Worm (Caenorhabditis elegans) whole organism, dauer: ENCODE data around the gene W10C4.1.

Experiments used
- unc-62 ChIP-seq: sonication (generic microtip); optimal IDR thresholded peaks from 2 replicates; lab custom pipeline; 2017; ENCODE audit warnings: missing biosample characterization, missing genetic modification reagents, missing genetic modification characterization

The W10C4.1 gene

DNA sequence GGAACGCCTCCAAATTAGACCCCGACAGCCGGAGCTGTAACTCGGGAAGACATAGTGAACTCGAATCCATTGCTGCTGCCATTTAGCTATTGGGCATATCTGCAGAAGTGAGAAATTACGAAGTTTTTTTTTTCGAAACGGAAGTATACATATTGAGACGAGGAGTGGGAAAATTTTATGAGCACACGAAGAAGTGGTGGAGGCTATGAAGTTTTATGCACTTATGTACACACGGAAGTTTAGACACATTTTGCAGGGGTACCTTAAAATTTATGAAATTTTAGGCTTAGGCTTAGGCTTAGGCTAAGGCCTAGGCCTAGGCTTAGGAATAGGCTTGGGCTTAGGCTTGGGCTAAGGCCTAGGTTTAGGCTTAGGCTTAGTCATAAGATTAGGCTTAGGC, at the start of gene W10C4.1:
Gene W10C4.1 (minus strand): TSS at position 101 of the 400 bp plus-strand sequence.
- no peak for TF ChIP-seq unc-62 (GFP tag; lab: Kevin White, UChicago)

DNA sequence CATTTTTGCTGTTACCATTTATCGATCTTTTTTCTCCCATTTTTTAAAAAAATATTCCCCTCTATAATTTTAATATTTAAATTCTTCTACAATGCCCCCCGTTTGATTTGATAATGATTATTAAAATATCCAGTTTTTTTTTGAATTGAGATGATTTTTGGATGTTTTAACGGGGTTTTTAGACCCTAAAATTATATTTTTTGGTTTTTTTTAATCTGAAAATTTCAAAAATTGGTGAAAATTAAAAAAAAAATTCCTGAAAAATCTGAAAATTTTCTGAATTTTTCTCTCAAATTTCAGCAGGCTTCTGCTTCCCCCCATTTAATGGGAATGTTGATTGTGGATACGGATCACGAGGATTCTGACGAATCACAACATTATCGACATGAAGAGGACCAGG, 47.3 kb upstream of the W10C4.1 start, which contains the start of gene Y50D7A.3:
Gene Y50D7A.3 (plus strand): TSS at position 301 of the 400 bp plus-strand sequence.
- TF ChIP-seq unc-62 (GFP tag; lab: Kevin White, UChicago) = no peak

DNA sequence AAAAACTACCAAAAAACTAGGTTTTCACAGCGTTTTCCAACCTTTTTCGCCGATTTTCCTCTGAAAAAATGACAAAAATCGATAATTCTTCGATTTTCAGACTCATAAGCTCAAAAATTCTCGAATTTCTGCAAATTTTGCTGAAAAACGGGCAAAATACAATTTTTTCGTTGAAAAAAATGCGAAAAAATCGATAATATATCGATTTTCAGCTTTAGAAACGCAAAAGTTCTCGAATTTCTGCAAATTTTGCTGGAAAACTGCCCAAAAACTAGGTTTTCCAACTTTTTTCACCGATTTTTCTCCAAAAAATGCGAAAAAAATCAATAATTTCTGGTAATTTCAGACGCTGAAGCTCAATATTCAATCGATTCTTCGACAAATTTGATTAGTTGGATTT, 44.5 kb upstream of the W10C4.1 start:
- no peak for TF ChIP-seq unc-62 (GFP tag; lab: Kevin White, UChicago)

DNA sequence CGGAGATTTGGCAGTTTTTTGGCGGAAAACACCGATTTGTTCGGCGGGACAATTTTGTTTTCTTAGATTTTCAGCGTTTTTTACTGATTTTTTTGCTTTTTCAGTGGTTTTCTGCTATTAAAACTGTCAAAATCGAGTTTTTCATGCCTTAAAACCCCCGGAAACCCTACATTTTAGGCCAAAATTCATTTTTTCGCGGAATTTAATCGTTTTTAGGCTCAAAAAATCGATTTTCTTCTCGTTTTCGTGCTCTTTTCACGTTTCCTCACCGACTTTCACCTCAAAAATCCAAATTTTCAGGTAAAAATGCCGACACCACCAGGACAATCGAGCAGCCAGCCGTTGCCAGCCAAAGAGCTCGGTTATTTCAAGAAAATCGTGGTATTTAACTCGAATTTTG, 28.6 kb upstream of the W10C4.1 start, which contains the start of gene hpo-29:
Gene hpo-29 (plus strand): TSS at position 301 of the 400 bp plus-strand sequence.
- no peak for TF ChIP-seq unc-62 (GFP tag; lab: Kevin White, UChicago)

DNA sequence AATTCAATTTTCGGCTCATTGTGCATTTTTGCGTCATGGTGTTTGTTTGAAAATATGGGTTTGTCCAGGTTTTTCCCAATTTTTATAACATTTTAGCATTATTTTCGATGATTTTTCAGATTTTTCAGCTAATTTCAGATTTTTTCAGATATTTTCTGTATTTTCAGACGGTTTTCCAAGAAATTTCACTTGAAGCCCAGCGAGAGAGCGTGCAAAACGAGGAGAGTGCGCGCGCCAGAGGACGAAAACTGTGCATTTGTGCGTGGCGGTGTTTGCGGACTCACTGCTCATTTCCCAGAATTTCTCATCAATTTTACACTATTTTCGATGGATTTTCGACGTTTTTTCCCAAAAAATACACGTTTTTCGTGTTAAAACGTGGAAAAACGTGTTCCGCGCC, 28.2 kb upstream of the W10C4.1 start:
- no peak for TF ChIP-seq unc-62 (GFP tag; lab: Kevin White, UChicago)

DNA sequence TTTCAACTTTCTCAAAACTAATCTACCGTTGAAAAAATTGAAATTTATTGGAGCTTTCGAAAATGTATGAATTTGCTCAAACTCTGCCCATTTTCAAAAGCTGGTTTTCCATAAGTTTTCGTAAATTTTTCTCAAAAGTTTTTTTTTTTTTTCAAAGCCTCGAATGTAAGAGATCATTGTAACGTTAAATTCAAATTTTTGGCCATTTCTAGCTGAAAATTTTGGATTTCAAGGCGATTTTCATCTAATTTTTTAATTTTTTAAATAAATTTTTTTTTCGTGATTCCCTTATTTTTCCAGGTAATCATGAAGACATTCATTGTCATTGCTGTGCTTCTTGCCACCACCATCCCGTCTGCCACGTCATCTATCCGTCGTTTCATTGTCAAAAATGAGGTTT, 23.2 kb upstream of the W10C4.1 start, which contains the start of gene hpo-38:
Gene hpo-38 (plus strand): TSS at position 301 of the 400 bp plus-strand sequence.
- TF ChIP-seq unc-62 (GFP tag; lab: Kevin White, UChicago) = no peak

DNA sequence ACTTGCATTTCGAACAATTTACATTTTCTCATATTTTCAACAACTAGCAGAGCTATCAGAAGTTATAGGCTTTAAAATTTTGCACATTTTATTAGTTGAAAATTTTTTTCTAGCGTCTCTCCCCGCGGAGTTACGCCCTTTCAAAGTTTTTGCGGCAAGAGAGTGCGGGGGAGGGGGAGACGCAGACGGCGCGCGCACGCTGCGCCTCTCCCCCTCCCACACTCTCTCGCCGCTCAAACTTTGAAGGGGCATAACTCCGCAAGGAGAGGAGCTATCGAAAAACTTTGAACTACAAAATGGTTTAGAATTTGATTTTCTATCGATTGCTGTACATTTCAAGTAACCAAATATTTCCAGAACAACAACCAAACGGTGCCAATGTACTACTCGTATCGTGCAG, 20.1 kb upstream of the W10C4.1 start:
- TF ChIP-seq unc-62 (GFP tag; lab: Kevin White, UChicago) = no peak

DNA sequence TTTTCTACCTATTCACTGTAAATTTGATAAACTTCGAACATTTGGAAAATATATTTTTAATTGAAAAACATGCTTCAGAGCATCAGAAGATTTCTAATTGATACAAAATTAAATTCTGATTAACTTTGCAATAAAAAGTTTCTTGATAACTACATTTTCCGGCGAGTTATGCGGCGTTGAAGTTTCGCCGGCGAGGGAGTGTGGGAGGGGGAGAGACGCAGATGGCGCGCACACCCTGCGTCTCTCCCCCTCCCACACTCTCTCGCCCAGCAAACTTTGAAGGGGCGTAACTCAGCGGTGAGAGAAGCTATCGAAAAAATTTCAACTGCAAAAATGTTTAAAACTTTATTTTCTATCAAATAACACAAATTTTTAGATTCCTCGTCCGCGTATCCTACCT, 15.6 kb upstream of the W10C4.1 start:
- no peak for TF ChIP-seq unc-62 (GFP tag; lab: Kevin White, UChicago)

DNA sequence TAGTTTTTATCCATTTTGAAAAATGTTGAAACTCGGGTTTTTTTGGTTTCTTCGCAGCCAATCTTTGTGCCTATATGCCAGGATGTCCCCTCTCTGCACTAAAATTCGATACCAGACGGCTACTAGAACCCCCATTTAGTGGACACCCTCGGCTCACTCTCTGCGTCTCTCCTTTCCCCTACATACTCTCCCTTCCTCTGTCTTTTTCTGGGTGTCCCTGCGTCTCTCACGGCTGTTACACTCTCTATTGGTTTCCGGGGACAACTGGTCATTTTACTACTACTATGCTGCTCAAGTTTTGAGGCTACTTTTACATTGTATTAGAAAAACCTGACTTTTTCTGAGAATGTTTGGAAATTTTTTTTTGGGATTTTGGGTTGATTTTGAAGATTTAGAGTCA, 13.4 kb upstream of the W10C4.1 start:
- no peak for TF ChIP-seq unc-62 (GFP tag; lab: Kevin White, UChicago)

DNA sequence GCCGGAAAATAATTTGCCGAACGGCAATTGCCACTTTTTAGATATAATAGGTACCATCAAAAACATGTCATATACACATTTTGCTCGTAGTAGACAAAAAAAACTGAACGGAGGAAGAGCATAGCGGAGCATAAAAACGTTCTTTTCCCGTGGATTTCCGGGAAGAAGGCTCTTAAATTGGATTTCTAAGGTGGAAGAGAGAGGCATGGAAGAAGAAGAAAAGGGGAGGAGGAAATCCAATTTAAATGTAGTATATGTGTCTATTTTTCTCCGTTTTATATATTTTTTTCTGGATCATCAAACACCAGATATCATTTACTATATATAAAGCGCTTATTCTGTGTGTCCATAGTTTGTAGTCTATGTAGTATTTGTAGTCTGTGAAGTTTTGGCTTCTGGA, 4.5 kb upstream of the W10C4.1 start:
- TF ChIP-seq unc-62 (GFP tag; lab: Kevin White, UChicago) = no peak

DNA sequence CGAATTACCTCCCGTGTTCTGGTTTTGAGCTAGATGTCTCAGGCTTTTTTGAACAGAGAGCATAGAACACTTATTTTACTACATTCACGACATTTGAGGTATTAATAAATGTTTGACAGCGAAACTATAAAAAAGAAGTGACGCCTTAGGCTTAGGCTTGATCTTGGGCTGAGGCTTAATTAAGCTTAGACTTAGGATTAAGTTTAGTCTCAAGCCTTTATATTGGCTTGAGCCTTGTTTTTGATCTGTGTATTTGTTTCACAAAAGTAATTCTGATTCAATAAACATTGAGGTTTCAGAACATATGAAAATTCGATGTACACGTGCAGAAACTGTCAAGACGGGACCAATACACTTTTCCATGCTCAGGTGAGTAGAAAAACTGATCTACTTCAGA, 2.8 kb upstream of the W10C4.1 start, which contains the start of gene klp-20:
Gene klp-20 (plus strand): TSS at position 298 of the 397 bp plus-strand sequence.
- no peak for TF ChIP-seq unc-62 (GFP tag; lab: Kevin White, UChicago)

DNA sequence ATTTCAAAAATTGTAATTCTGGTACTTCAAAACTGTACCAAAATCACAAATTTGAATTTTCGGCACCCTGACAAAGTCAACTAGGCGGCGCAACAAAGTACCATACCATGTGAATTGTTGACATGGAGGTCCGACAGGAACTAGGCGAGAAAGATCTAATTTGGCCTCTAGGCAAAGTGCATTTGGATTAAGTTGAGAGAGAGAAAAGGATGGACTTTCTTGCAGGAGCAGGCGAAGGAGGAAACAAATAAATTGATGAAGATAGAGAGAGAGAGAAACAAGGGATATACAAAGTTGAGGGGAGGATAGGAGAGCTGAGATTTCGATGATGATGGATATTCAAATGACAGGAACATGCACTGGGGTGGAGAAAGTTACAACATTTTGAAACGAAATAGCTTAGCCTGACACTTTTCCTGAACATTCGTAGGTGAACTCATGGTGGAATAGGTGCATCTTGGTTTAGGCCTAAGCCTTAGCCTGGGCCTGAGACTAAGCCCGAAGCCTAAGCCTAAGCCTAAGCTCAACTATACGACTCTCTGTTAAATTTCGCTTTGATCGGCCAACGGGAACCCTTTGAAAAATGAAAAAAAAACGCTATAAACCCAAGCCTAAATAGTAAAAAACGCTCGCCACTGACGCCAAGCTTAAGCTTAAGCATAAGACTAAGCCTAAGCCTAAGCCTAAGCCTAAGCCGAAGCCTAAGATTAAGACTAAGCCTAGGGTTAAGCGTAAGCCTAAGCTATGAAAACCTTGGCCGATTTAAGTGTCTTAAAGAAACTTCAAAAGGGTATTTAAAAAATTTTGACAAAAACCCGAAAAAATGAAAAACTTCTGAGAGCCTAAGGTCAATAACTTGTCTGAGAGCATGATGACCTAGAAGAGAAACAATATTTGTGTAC, 2.1 kb upstream of the W10C4.1 start:
- TF ChIP-seq unc-62 (GFP tag; lab: Kevin White, UChicago) = no peak

DNA sequence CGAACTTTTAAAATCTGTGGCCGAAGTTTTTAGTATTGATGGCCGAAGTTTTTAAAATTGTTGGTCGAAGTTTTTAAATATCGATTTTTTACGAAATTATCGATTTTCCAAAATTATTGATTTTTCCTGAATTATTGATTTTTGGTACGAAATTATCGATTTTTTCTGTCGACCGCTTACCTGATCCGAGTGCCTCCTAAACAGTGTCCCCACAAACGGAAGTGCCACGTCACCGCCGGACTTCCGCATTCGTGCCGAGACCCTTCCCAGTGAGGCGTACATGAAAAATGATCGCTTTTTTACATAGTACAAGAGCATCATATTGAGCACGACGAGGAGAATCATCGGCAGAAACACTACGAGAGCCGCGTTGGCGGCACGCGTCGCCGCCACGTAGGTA, 3.0 kb downstream of the W10C4.1 start:
- no peak for TF ChIP-seq unc-62 (GFP tag; lab: Kevin White, UChicago)

DNA sequence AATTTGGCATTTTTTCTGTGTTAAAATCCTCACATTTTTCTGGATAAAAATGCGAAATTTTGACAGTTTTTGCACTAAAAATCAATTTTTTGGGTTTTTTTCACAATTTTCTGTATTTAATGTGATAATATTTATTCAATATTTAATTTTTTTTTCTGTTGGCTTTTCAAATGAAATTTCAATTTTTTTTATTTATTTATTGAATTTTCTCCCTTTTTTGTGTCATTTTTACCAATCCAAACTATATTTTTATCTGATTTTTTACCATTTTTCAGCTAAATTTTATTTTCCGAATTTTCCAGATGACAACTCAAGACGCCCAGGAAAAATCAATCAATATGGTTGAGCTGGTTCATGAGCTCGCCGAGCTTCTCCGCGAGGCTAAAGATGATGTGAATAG, 12.8 kb downstream of the W10C4.1 start, which contains the start of gene F40G9.17:
Gene F40G9.17 (plus strand): TSS at position 301 of the 400 bp plus-strand sequence.
- no peak for TF ChIP-seq unc-62 (GFP tag; lab: Kevin White, UChicago)

DNA sequence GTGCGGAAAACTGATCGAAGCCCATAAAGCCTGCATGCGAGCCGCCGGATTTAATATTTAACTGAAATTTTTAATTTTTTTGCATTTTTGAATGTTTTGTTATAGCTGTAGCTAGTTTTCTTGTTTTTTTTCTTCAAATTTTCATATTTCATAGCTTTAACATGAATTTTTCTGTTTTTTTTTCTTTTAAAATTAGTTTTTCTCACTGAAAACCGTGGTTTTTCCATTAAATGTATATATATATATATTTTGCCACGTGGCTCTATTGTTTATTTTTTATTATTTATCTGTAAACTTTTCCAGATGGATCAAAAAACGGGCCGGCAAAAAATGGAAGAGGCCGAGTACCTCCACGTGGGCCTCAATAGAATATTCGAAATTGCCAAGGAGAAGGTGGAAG, 15.1 kb downstream of the W10C4.1 start, which contains the start of gene sec-20:
Gene sec-20 (plus strand): TSS at position 301 of the 400 bp plus-strand sequence.
- TF ChIP-seq unc-62 (GFP tag; lab: Kevin White, UChicago) = no peak

DNA sequence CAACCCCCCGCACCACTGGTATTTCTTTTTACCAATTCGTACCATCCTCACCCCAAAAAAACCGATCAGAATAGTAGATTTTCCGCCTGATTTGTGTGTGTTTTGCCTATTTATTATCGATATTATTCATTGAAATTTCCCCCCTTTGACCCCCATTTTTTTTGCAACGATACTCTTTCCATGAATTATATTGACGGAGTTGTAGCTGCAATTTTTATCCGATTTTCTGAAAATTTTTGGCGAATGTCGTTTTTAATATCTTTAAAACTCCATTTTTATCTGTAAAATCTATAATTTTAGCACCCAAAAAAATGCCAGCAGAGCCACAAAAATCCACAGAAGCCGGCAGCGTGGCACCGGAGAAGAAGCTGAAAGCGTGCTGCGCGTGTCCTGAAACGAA, 16.2 kb downstream of the W10C4.1 start, which contains the start of gene cox-17:
Gene cox-17 (plus strand): TSS at position 301 of the 400 bp plus-strand sequence.
- no peak for TF ChIP-seq unc-62 (GFP tag; lab: Kevin White, UChicago)
